Fruit fly (Drosophila melanogaster): Measurements from ENCODE around the gene Gal.

Gal gene

dm6 chr2L:5986094-5986493 lies 20.5 kb downstream of the Gal start, which contains the start of gene ifc (continued):
- TF ChIP-seq CHES-1-like (GFP tag; optimal IDR thresholded peaks at IDR 0.05) (peak; percentile 76), Optix (GFP tag; IDR thresholded peaks at IDR 0.05) (no peak), CG10543 (GFP tag; optimal IDR thresholded peaks at IDR 0.05) (peak; percentile 32), bsh (GFP tag; optimal IDR thresholded peaks at IDR 0.05) (peak in 1 of 2 experiments; percentile 42), Neu2 (GFP tag; optimal IDR thresholded peaks at IDR 0.05; ENCODE audit: borderline replicate concordance) (peak; percentile 82), Eip74EF (GFP tag; optimal IDR thresholded peaks at IDR 0.05) (peak in 1 of 2 experiments; percentile 53), Gug (GFP tag; IDR thresholded peaks at IDR 0.05) (peak; percentile 51; the same call in 3 of the 4 replicates), CG10979 (tag; optimal IDR thresholded peaks at IDR 0.05) (peak; percentile 36), Elba2 (GFP tag; optimal IDR thresholded peaks at IDR 0.05) (peak; percentile 52), CG11696 (GFP tag; IDR thresholded peaks at IDR 0.05) (no peak), CG12659 (GFP tag; optimal IDR thresholded peaks at IDR 0.05) (peak; percentile 86), CG6654 (GFP tag; optimal IDR thresholded peaks at IDR 0.05) (no peak), ewg (GFP tag; optimal IDR thresholded peaks at IDR 0.05) (peak; percentile 49), Dfd (GFP tag; optimal IDR thresholded peaks at IDR 0.05) (peak in 1 of 2 experiments; percentile 80), Mad (GFP tag; optimal IDR thresholded peaks at IDR 0.05) (peak; percentile 51), pho (GFP tag; optimal IDR thresholded peaks at IDR 0.05) (peak; percentile 35), Atf-2 (GFP tag; optimal IDR thresholded peaks at IDR 0.05) (peak; percentile 45), CG17568 (GFP tag; optimal IDR thresholded peaks at IDR 0.05) (no peak), hth (optimal IDR thresholded peaks at IDR 0.05) (no peak), Tbp (GFP tag; optimal IDR thresholded peaks at IDR 0.05) (no peak), chn (GFP tag; optimal IDR thresholded peaks at IDR 0.05) (peak; percentile 54), Sin3A (optimal IDR thresholded peaks at IDR 0.05) (peak; percentile 39), disco-r (GFP tag; optimal IDR thresholded peaks at IDR 0.05) (peak; percentile 19), CG34376 (GFP tag; optimal IDR thresholded peaks at IDR 0.05) (peak; percentile 33), Poxn (GFP tag; IDR thresholded peaks at IDR 0.05) (no peak), fu2 (GFP tag; optimal IDR thresholded peaks at IDR 0.05) (peak; percentile 53), CG18599 (GFP tag; optimal IDR thresholded peaks at IDR 0.05) (peak; percentile 52), CG3065 (GFP tag; optimal IDR thresholded peaks at IDR 0.05) (no peak), unc-4 (GFP tag; IDR thresholded peaks at IDR 0.05; ENCODE audit: partially characterized antibody) (no peak), Fer1 (GFP tag; optimal IDR thresholded peaks at IDR 0.05) (peak; percentile 32), org-1 (GFP tag; optimal IDR thresholded peaks at IDR 0.05) (no peak), Lhr (GFP tag; optimal IDR thresholded peaks at IDR 0.05) (peak; percentile 93), Adf1 (GFP tag; IDR thresholded peaks at IDR 0.05) (no peak), Xrp1 (GFP tag; IDR thresholded peaks at IDR 0.05) (no peak), schlank (tag; optimal IDR thresholded peaks at IDR 0.05) (peak; percentile 20), Drgx (GFP tag; IDR thresholded peaks at IDR 0.05) (no peak), CG16863 (GFP tag; optimal IDR thresholded peaks at IDR 0.05) (peak; percentile 25), CG32772 (GFP tag; IDR thresholded peaks at IDR 0.05) (no peak), lbe (GFP tag; optimal IDR thresholded peaks at IDR 0.05) (no peak), Nf-YB (GFP tag; optimal IDR thresholded peaks at IDR 0.05) (peak; percentile 19), bbx (GFP tag; IDR thresholded peaks at IDR 0.05; ENCODE audit: partially characterized antibody) (no peak), lilli (GFP tag; optimal IDR thresholded peaks at IDR 0.05) (peak; percentile 76), sug (tag; optimal IDR thresholded peaks at IDR 0.05) (peak; percentile 60), Asciz (GFP tag; optimal IDR thresholded peaks at IDR 0.05) (no peak), gro (GFP tag; optimal IDR thresholded peaks at IDR 0.05) (peak; percentile 67), CG17186 (GFP tag; optimal IDR thresholded peaks at IDR 0.05) (peak; percentile 66), nau (GFP tag; optimal IDR thresholded peaks at IDR 0.05) (no peak), onecut (GFP tag; IDR thresholded peaks at IDR 0.05) (no peak; the same call in none of the 2 replicates), CG12942 (GFP tag; optimal IDR thresholded peaks at IDR 0.05) (peak; percentile 45), CG10565 (GFP tag; optimal IDR thresholded peaks at IDR 0.05) (no peak), Dip2 (GFP tag; IDR thresholded peaks at IDR 0.05) (no peak)

All from whole organism, embryonic.